Worm (Caenorhabditis elegans) whole organism, young adult: ENCODE data around the gene Y40B10A.9.

Source experiments
- B0336.3 ChIP-seq: fragments of 200-800 bp; sonication (Bioruptor generic); IDR thresholded peaks from 2 replicates; pipeline ENCODE4 v1.3.6; 2022; ENCODE audit warnings: missing genetic modification characterization, missing compliant biosample characterization
- F22D6.2 ChIP-seq: sonication (generic microtip); optimal IDR thresholded peaks from 2 replicates; lab custom pipeline; 2016; ENCODE audit warnings: mild to moderate bottlenecking, missing genetic modification characterization, missing compliant biosample characterization
- F23B12.7 ChIP-seq: sonication (generic microtip); optimal IDR thresholded peaks from 2 replicates; lab custom pipeline; 2017; ENCODE audit warnings: missing genetic modification characterization, mild to moderate bottlenecking, missing compliant biosample characterization, antibody characterized with exemption, moderate library complexity; ENCODE audit not compliant: insufficient read depth
- F33H1.4 ChIP-seq: fragments of 200-800 bp; sonication (Bioruptor generic); IDR thresholded peaks from 2 replicates; pipeline ENCODE4 v1.3.6; 2022; ENCODE audit warnings: missing genetic modification reagents, missing genetic modification characterization, missing compliant biosample characterization
- F49E8.2 ChIP-seq: sonication (generic microtip); optimal IDR thresholded peaks from 3 replicates; lab custom pipeline; 2017; ENCODE audit warnings: missing genetic modification characterization, mild to moderate bottlenecking, missing compliant biosample characterization, antibody characterized with exemption, moderate library complexity; ENCODE audit not compliant: insufficient read depth
- K12H6.12 ChIP-seq: fragments of 200-800 bp; sonication (Bioruptor generic); optimal IDR thresholded peaks from 2 replicates; lab custom pipeline; 2018; ENCODE audit warnings: mild to moderate bottlenecking, missing genetic modification characterization, missing compliant biosample characterization
- T07F8.4 ChIP-seq: sonication (generic microtip); optimal IDR thresholded peaks from 2 replicates; lab custom pipeline; 2016; ENCODE audit warnings: mild to moderate bottlenecking, missing genetic modification characterization, moderate library complexity, missing compliant biosample characterization
- T26A5.8 ChIP-seq: sonication (generic microtip); optimal IDR thresholded peaks from 2 replicates; lab custom pipeline; 2016; ENCODE audit warnings: missing genetic modification characterization, missing compliant biosample characterization
- Y56A3A.18 ChIP-seq: fragments of 200-800 bp; sonication (Bioruptor generic); IDR thresholded peaks from 2 replicates; pipeline ENCODE4 v1.3.6; 2022; ENCODE audit warnings: missing genetic modification reagents, missing genetic modification characterization, missing compliant biosample characterization
- Y67H2A.10 ChIP-seq: fragments of 200-800 bp; sonication (Bioruptor generic); conservative IDR thresholded peaks from 2 replicates; pipeline ENCODE4 v1.3.6; 2022; ENCODE audit warnings: missing genetic modification reagents, missing genetic modification characterization, missing compliant biosample characterization
- ZK185.1 ChIP-seq: sonication (generic microtip); optimal IDR thresholded peaks from 2 replicates; lab custom pipeline; 2016; ENCODE audit warnings: mild to moderate bottlenecking, missing genetic modification characterization, missing compliant biosample characterization; ENCODE audit not compliant: poor library complexity, severe bottlenecking
- ama-1 ChIP-seq, 3 experiments: fragments of 150-350 bp in 1 of 3; sonication (generic microtip) in 2 of 3; optimal IDR thresholded peaks; 2 replicates each; lab custom pipeline; 2014 to 2018; ENCODE audit warnings: missing biosample characterization in 2 of 3, missing genetic modification characterization in 2 of 3, missing genetic modification reagents in 2 of 3
- aptf-3 ChIP-seq: fragments of 200-800 bp; sonication (Bioruptor generic); IDR thresholded peaks from 2 replicates; pipeline ENCODE4 v1.3.6; 2022; ENCODE audit warnings: missing genetic modification characterization, missing compliant biosample characterization
- athp-1 ChIP-seq: sonication (generic microtip); optimal IDR thresholded peaks from 2 replicates; lab custom pipeline; 2017; ENCODE audit warnings: mild to moderate bottlenecking, missing genetic modification characterization, missing compliant biosample characterization
- ccch-3 ChIP-seq: fragments of 200-800 bp; sonication (Bioruptor generic); optimal IDR thresholded peaks from 2 replicates; lab custom pipeline; 2018; ENCODE audit warnings: mild to moderate bottlenecking, missing genetic modification characterization, missing compliant biosample characterization
- ceh-100 ChIP-seq: fragments of 200-800 bp; sonication (Bioruptor generic); IDR thresholded peaks from 2 replicates; pipeline ENCODE4 v1.3.6; 2022; ENCODE audit warnings: missing genetic modification reagents, missing genetic modification characterization, missing compliant biosample characterization
- ceh-58 ChIP-seq: fragments of 200-800 bp; sonication (Bioruptor generic); IDR thresholded peaks from 2 replicates; pipeline ENCODE4 v1.3.6; 2022; ENCODE audit warnings: missing genetic modification characterization, missing compliant biosample characterization
- die-1 ChIP-seq: sonication (generic microtip); optimal IDR thresholded peaks from 2 replicates; lab custom pipeline; 2016; ENCODE audit warnings: missing genotype, mild to moderate bottlenecking, missing genetic modification characterization, missing compliant biosample characterization
- egl-18 ChIP-seq: fragments of 200-800 bp; sonication (Bioruptor generic); IDR thresholded peaks from 2 replicates; pipeline ENCODE4 v1.3.6; 2022; ENCODE audit warnings: missing genetic modification reagents, missing genetic modification characterization, missing compliant biosample characterization
- ekl-4 ChIP-seq: fragments of 200-800 bp; sonication (Bioruptor generic); IDR thresholded peaks from 2 replicates; pipeline ENCODE4 v1.3.6; 2022; ENCODE audit warnings: missing genetic modification reagents, missing genetic modification characterization, missing compliant biosample characterization
- gei-17 ChIP-seq: fragments of 200-800 bp; sonication (Bioruptor generic); optimal IDR thresholded peaks from 2 replicates; lab custom pipeline; 2018; ENCODE audit warnings: mild to moderate bottlenecking, missing genetic modification characterization, missing compliant biosample characterization
- hmg-1.2 ChIP-seq: fragments of 200-800 bp; sonication (Bioruptor generic); IDR thresholded peaks from 2 replicates; pipeline ENCODE4 v1.3.6; 2022; ENCODE audit warnings: missing genetic modification reagents, missing genetic modification characterization, missing compliant biosample characterization
- let-607 ChIP-seq, 2 experiments: fragments of 200-800 bp in 1 of 2; sonication (Bioruptor generic) in 1 of 2; sonication (generic microtip) in 1 of 2; optimal IDR thresholded peaks; 2 replicates each; lab custom pipeline; 2016 to 2018; ENCODE audit warnings: mild to moderate bottlenecking in 2 of 2, missing compliant biosample characterization in 2 of 2, missing genetic modification characterization in 2 of 2, moderate library complexity in 2 of 2, missing genotype in 1 of 2
- lin-26 ChIP-seq: fragments of 200-800 bp; sonication (Bioruptor generic); IDR thresholded peaks from 2 replicates; pipeline ENCODE4 v1.3.6; 2022; ENCODE audit warnings: missing genetic modification reagents, missing genetic modification characterization, missing compliant biosample characterization
- lin-35 ChIP-seq, 3 experiments: fragments of 150-350 bp in 2 of 3; sonication (generic microtip) in 1 of 3; optimal IDR thresholded peaks; 2 replicates each; lab custom pipeline; 2014 to 2018; ENCODE audit warnings: missing biosample characterization in 3 of 3, missing genetic modification characterization in 3 of 3, missing genetic modification reagents in 3 of 3
- lin-40 ChIP-seq: sonication (generic microtip); optimal IDR thresholded peaks from 2 replicates; lab custom pipeline; 2016; ENCODE audit warnings: missing genetic modification characterization, mild to moderate bottlenecking, missing compliant biosample characterization, missing genotype, missing genetic modification reagents
- lin-54 ChIP-seq: fragments of 200-800 bp; sonication (Bioruptor generic); optimal IDR thresholded peaks from 2 replicates; lab custom pipeline; 2018; ENCODE audit warnings: mild to moderate bottlenecking, missing genetic modification characterization, missing compliant biosample characterization
- madf-10 ChIP-seq: sonication (generic microtip); optimal IDR thresholded peaks from 2 replicates; lab custom pipeline; 2016; ENCODE audit warnings: mild to moderate bottlenecking, missing genetic modification characterization, missing compliant biosample characterization
- madf-6 ChIP-seq: fragments of 200-800 bp; sonication (Bioruptor generic); IDR thresholded peaks from 2 replicates; pipeline ENCODE4 v1.3.6; 2022; ENCODE audit warnings: missing genetic modification reagents, missing genetic modification characterization, missing compliant biosample characterization
- madf-8 ChIP-seq: fragments of 200-800 bp; sonication (Bioruptor generic); conservative IDR thresholded peaks from 2 replicates; pipeline ENCODE4 v1.3.6; 2022; ENCODE audit warnings: missing genetic modification reagents, missing genetic modification characterization, missing compliant biosample characterization
- mel-28 ChIP-seq: sonication (generic microtip); optimal IDR thresholded peaks from 2 replicates; lab custom pipeline; 2016; ENCODE audit warnings: borderline replicate concordance, mild to moderate bottlenecking, missing genetic modification characterization, missing compliant biosample characterization
- rcor-1 ChIP-seq: fragments of 200-800 bp; sonication (Bioruptor generic); IDR thresholded peaks from 2 replicates; pipeline ENCODE4 v1.3.6; 2022; ENCODE audit warnings: missing genetic modification reagents, missing genetic modification characterization, missing compliant biosample characterization
- sdz-38 ChIP-seq: sonication (generic microtip); optimal IDR thresholded peaks from 2 replicates; lab custom pipeline; 2016; ENCODE audit warnings: missing genotype, missing genetic modification characterization, missing compliant biosample characterization
- unc-130 ChIP-seq: sonication (generic microtip); optimal IDR thresholded peaks from 2 replicates; lab custom pipeline; 2016; ENCODE audit warnings: missing genetic modification reagents, missing genetic modification characterization, missing compliant biosample characterization
- ztf-18 ChIP-seq: sonication (generic microtip); optimal IDR thresholded peaks from 2 replicates; lab custom pipeline; 2016; ENCODE audit warnings: missing genotype, mild to moderate bottlenecking, missing genetic modification characterization, missing compliant biosample characterization
- ztf-6 ChIP-seq: fragments of 200-800 bp; sonication (Bioruptor generic); IDR thresholded peaks from 2 replicates; pipeline ENCODE4 v1.3.6; 2022; ENCODE audit warnings: missing genetic modification reagents, missing genetic modification characterization, missing compliant biosample characterization

Gene Y40B10A.9

ce11 chrV:2103118-2103517 lies 30.4 kb upstream of the Y40B10A.9 start, which contains the start of gene F36F12.1:
F36F12.1 (minus strand) TSS chrV:2103218.
- TF ChIP-seq egl-18 (GFP tag; lab: Robert Waterston, UW), result no peak
- TF ChIP-seq madf-6 (GFP tag; lab: Robert Waterston, UW), result no peak
- TF ChIP-seq madf-8 (GFP tag; lab: Robert Waterston, UW), result no peak
- TF ChIP-seq ekl-4, result no peak
- no peak for TF ChIP-seq rcor-1
- no peak for TF ChIP-seq ztf-18 (tag; lab: Kevin White, UChicago)
- TF ChIP-seq F23B12.7 (tag; lab: Kevin White, UChicago), result no peak
- no peak for TF ChIP-seq ccch-3 (GFP tag; lab: Kevin White, UChicago)

ce11 chrV:2099040-2099439 lies 26.3 kb upstream of the Y40B10A.9 start, which contains the start of gene F36F12.7:
F36F12.7 (plus strand) TSS chrV:2099340.
- no peak for TF ChIP-seq lin-54 (GFP tag; lab: Kevin White, UChicago)
- TF ChIP-seq K12H6.12 (tag; lab: Kevin White, UChicago), result no peak
- no peak for TF ChIP-seq sdz-38 (tag; lab: Kevin White, UChicago)
- no peak for TF ChIP-seq lin-26
- TF ChIP-seq ztf-6 (GFP tag; lab: Robert Waterston, UW), result no peak
- no peak for TF ChIP-seq lin-40 (tag; lab: Kevin White, UChicago)
- TF ChIP-seq lin-35 (GFP tag; optimal IDR thresholded peaks at IDR 0.05; lab: Kevin White, UChicago), result no peak
- TF ChIP-seq ZK185.1 (tag; lab: Kevin White, UChicago), result no peak
- TF ChIP-seq T26A5.8, result no peak
- TF ChIP-seq let-607 (tag; optimal IDR thresholded peaks at IDR 0.05; lab: Kevin White, UChicago), result no peak
- TF ChIP-seq Y56A3A.18 (GFP tag; lab: Robert Waterston, UW), result no peak
- TF ChIP-seq egl-18 (GFP tag; lab: Robert Waterston, UW), result no peak
- TF ChIP-seq aptf-3 (GFP tag; lab: Robert Waterston, UW), result no peak

- TF ChIP-seq lin-40 (tag; lab: Kevin White, UChicago), result no peak
- TF ChIP-seq B0336.3 (GFP tag; lab: Robert Waterston, UW), result no peak
- TF ChIP-seq hmg-1.2 (GFP tag; lab: Robert Waterston, UW), result no peak
- no peak for TF ChIP-seq Y67H2A.10
- TF ChIP-seq aptf-3 (GFP tag; lab: Robert Waterston, UW), result no peak
Measured at ce11 chrV:2097653-2098052, 24.9 kb upstream of the Y40B10A.9 start, which contains the start of gene clec-208. clec-208 (plus strand) TSS chrV:2097953.

- TF ChIP-seq T07F8.4, result no peak
- no peak for TF ChIP-seq athp-1
- no peak for TF ChIP-seq F33H1.4 (GFP tag; lab: Robert Waterston, UW)
- TF ChIP-seq B0336.3 (GFP tag; lab: Robert Waterston, UW), result no peak
- no peak for TF ChIP-seq hmg-1.2 (GFP tag; lab: Robert Waterston, UW)
- TF ChIP-seq ceh-100 (GFP tag; lab: Robert Waterston, UW), result no peak
- no peak for TF ChIP-seq madf-10 (tag; lab: Kevin White, UChicago)
- no peak for TF ChIP-seq mel-28 (tag; lab: Kevin White, UChicago)
- TF ChIP-seq unc-130 (GFP tag; lab: Kevin White, UChicago), result no peak
- TF ChIP-seq ama-1 (optimal IDR thresholded peaks at IDR 0.05; lab: Kevin White, UChicago), result no peak
- no peak for TF ChIP-seq ama-1 (GFP tag; optimal IDR thresholded peaks at IDR 0.05; lab: Kevin White, UChicago)
- no peak for TF ChIP-seq ztf-18 (tag; lab: Kevin White, UChicago)
- TF ChIP-seq gei-17 (GFP tag; lab: Kevin White, UChicago), result no peak
- no peak for TF ChIP-seq sdz-38 (tag; lab: Kevin White, UChicago)
- TF ChIP-seq F22D6.2 (tag; lab: Kevin White, UChicago), result no peak
- TF ChIP-seq die-1 (tag; lab: Kevin White, UChicago), result no peak
- no peak for TF ChIP-seq ceh-58 (GFP tag; lab: Robert Waterston, UW)
- no peak for TF ChIP-seq T26A5.8
- no peak for TF ChIP-seq F49E8.2 (tag; lab: Kevin White, UChicago)
Measured at ce11 chrV:2095772-2096171, 23.1 kb upstream of the Y40B10A.9 start, which contains the start of gene clec-207. clec-207 (plus strand) TSS chrV:2096072.
